Fruit fly (Drosophila melanogaster) whole organism, embryonic: ENCODE data around the gene CG31174.

Experiments used
- CG10209 ChIP-seq: fragments of 200-800 bp; sonication (Bioruptor generic); optimal IDR thresholded peaks from 3 replicates; lab custom pipeline; 2017; ENCODE audit warnings: missing biosample characterization, mild to moderate bottlenecking, missing genetic modification characterization, missing genetic modification reagents
- CG11093 ChIP-seq: fragments of 200-800 bp; sonication (Bioruptor generic); IDR thresholded peaks from 3 replicates; pipeline ENCODE4 v1.3.6; 2022; ENCODE audit warnings: missing biosample characterization, missing genetic modification characterization
- CG11247 ChIP-seq: fragments of 200-800 bp; sonication (Bioruptor generic); IDR thresholded peaks from 2 replicates; pipeline ENCODE4 v1.3.6; 2022; ENCODE audit warnings: missing biosample characterization, missing genetic modification characterization
- CG12391 ChIP-seq: fragments of 200-800 bp; sonication (Bioruptor generic); optimal IDR thresholded peaks from 3 replicates; lab custom pipeline; 2018; ENCODE audit warnings: missing biosample characterization, mild to moderate bottlenecking, missing genetic modification characterization, moderate library complexity
- CG13775 ChIP-seq: fragments of 200-800 bp; sonication (Bioruptor generic); optimal IDR thresholded peaks from 3 replicates; lab custom pipeline; 2017; ENCODE audit warnings: missing biosample characterization, mild to moderate bottlenecking, missing genetic modification characterization
- CG15514 ChIP-seq: fragments of 200-800 bp; sonication (Bioruptor generic); optimal IDR thresholded peaks from 3 replicates; lab custom pipeline; 2017; ENCODE audit warnings: missing biosample characterization, missing genetic modification characterization, mild to moderate bottlenecking, moderate library complexity, missing genetic modification reagents
- CG15601 ChIP-seq: fragments of 200-800 bp; sonication (Bioruptor generic); optimal IDR thresholded peaks from 3 replicates; lab custom pipeline; 2019; ENCODE audit warnings: missing biosample characterization, mild to moderate bottlenecking, missing genetic modification characterization, moderate library complexity
- CG2889 ChIP-seq: fragments of 200-800 bp; sonication (Bioruptor generic); IDR thresholded peaks from 3 replicates; pipeline ENCODE4 v1.3.6; 2022; ENCODE audit warnings: missing biosample characterization, missing genetic modification characterization
- CG30431 ChIP-seq: fragments of 200-800 bp; sonication (Bioruptor generic); optimal IDR thresholded peaks from 2 replicates; lab custom pipeline; 2017; ENCODE audit warnings: missing biosample characterization, missing genetic modification characterization
- CG31224 ChIP-seq: fragments of 200-800 bp; sonication (Bioruptor generic); IDR thresholded peaks from 2 replicates; pipeline ENCODE4 v1.3.6; 2022; ENCODE audit warnings: missing biosample characterization, missing genetic modification characterization
- CG31365 ChIP-seq: fragments of 200-800 bp; sonication (Bioruptor generic); optimal IDR thresholded peaks from 2 replicates; lab custom pipeline; 2018; ENCODE audit warnings: missing biosample characterization, mild to moderate bottlenecking, missing genetic modification characterization
- CG3163 ChIP-seq: fragments of 200-800 bp; sonication (Bioruptor generic); optimal IDR thresholded peaks from 3 replicates; lab custom pipeline; 2016; ENCODE audit warnings: missing biosample characterization, missing genetic modification characterization
- CG3995 ChIP-seq: fragments of 200-800 bp; sonication (Bioruptor generic); optimal IDR thresholded peaks from 3 replicates; lab custom pipeline; 2016; ENCODE audit warnings: missing biosample characterization, missing genetic modification characterization
- CG4424 ChIP-seq: fragments of 200-800 bp; sonication (Bioruptor generic); optimal IDR thresholded peaks from 3 replicates; lab custom pipeline; 2016; ENCODE audit warnings: missing biosample characterization, missing genetic modification characterization
- CG4730 ChIP-seq: fragments of 200-800 bp; sonication (Bioruptor generic); IDR thresholded peaks from 2 replicates; pipeline ENCODE4 v1.3.6; 2022; ENCODE audit warnings: missing biosample characterization, missing genetic modification characterization
- CG4820 ChIP-seq: fragments of 200-800 bp; sonication (Bioruptor generic); optimal IDR thresholded peaks from 3 replicates; lab custom pipeline; 2016; ENCODE audit warnings: missing biosample characterization, missing genetic modification characterization
- CG4854 ChIP-seq: fragments of 200-800 bp; sonication (Bioruptor generic); optimal IDR thresholded peaks from 2 replicates; lab custom pipeline; 2016; ENCODE audit warnings: missing biosample characterization, missing genetic modification characterization, inconsistent platforms
- CG5953 ChIP-seq: fragments of 200-800 bp; sonication (Bioruptor generic); IDR thresholded peaks from 2 replicates; pipeline ENCODE4 v1.3.6; 2022; ENCODE audit warnings: missing biosample characterization, missing genetic modification characterization
- CG9437 ChIP-seq: fragments of 200-800 bp; sonication (Bioruptor generic); optimal IDR thresholded peaks from 2 replicates; lab custom pipeline; 2018; ENCODE audit warnings: missing biosample characterization, mild to moderate bottlenecking, missing genetic modification characterization
- CG9817 ChIP-seq: fragments of 200-800 bp; sonication (Bioruptor generic); optimal IDR thresholded peaks from 2 replicates; lab custom pipeline; 2018; ENCODE audit warnings: missing biosample characterization, mild to moderate bottlenecking, missing genetic modification characterization, moderate library complexity
- CkIIα-i1 ChIP-seq: fragments of 200-800 bp; sonication (Bioruptor generic); IDR thresholded peaks from 2 replicates; pipeline ENCODE4 v1.3.6; 2022; ENCODE audit warnings: missing biosample characterization, missing genetic modification characterization
- D19B ChIP-seq: fragments of 200-800 bp; sonication (Bioruptor generic); optimal IDR thresholded peaks from 2 replicates; lab custom pipeline; 2017; ENCODE audit warnings: missing biosample characterization, mild to moderate bottlenecking, missing genetic modification characterization
- Dad ChIP-seq: fragments of 200-800 bp; sonication (Bioruptor generic); optimal IDR thresholded peaks from 3 replicates; lab custom pipeline; 2016; ENCODE audit warnings: missing biosample characterization, missing genetic modification characterization
- H2.0 ChIP-seq: fragments of 200-800 bp; sonication (Bioruptor generic); IDR thresholded peaks from 2 replicates; pipeline ENCODE4 v1.3.6; 2022; ENCODE audit warnings: missing biosample characterization, missing genetic modification characterization
- Mes4 ChIP-seq: fragments of 200-800 bp; sonication (Bioruptor generic); optimal IDR thresholded peaks from 2 replicates; lab custom pipeline; 2016; ENCODE audit warnings: missing biosample characterization, missing genetic modification characterization
- Ravus ChIP-seq: fragments of 200-800 bp; sonication (Bioruptor generic); IDR thresholded peaks from 2 replicates; pipeline ENCODE4 v1.3.6; 2022; ENCODE audit warnings: missing biosample characterization, missing genetic modification characterization
- Scr ChIP-seq: fragments of 200-800 bp; sonication (Bioruptor generic); IDR thresholded peaks from 2 replicates; pipeline ENCODE4 v1.3.6; 2022; ENCODE audit warnings: missing biosample characterization, missing genetic modification characterization; ENCODE audit not compliant: partially characterized antibody
- Taf1 ChIP-seq: fragments of 200-800 bp; sonication (Bioruptor generic); IDR thresholded peaks from 2 replicates; pipeline ENCODE4 v1.3.6; 2022; ENCODE audit warnings: missing biosample characterization, missing genetic modification characterization
- ac ChIP-seq: fragments of 200-800 bp; sonication (Bioruptor generic); optimal IDR thresholded peaks from 3 replicates; lab custom pipeline; 2017; ENCODE audit warnings: missing biosample characterization, mild to moderate bottlenecking, missing genetic modification characterization
- amos ChIP-seq: fragments of 200-800 bp; sonication (Bioruptor generic); IDR thresholded peaks from 2 replicates; pipeline ENCODE4 v1.3.6; 2022; ENCODE audit warnings: missing biosample characterization, missing genetic modification characterization; ENCODE audit not compliant: partially characterized antibody
- ase ChIP-seq: fragments of 200-800 bp; sonication (Bioruptor generic); IDR thresholded peaks from 3 replicates; pipeline ENCODE4 v1.3.6; 2022; ENCODE audit warnings: missing biosample characterization, missing genetic modification characterization
- ash1 ChIP-seq: fragments of 200-800 bp; sonication (Bioruptor generic); optimal IDR thresholded peaks from 2 replicates; lab custom pipeline; 2018; ENCODE audit warnings: missing biosample characterization, mild to moderate bottlenecking, missing genetic modification characterization
- az2 ChIP-seq: fragments of 200-800 bp; sonication (Bioruptor generic); optimal IDR thresholded peaks from 3 replicates; lab custom pipeline; 2016; ENCODE audit warnings: missing biosample characterization, missing genetic modification characterization
- bab2 ChIP-seq: fragments of 200-800 bp; sonication (Bioruptor generic); optimal IDR thresholded peaks from 2 replicates; lab custom pipeline; 2016; ENCODE audit warnings: missing biosample characterization, missing genetic modification characterization
- bsh ChIP-seq, 2 experiments: fragments of 200-800 bp; sonication (Bioruptor generic); optimal IDR thresholded peaks; 2 replicates each; lab custom pipeline; 2017 to 2018; ENCODE audit warnings: mild to moderate bottlenecking in 2 of 2, missing biosample characterization in 2 of 2, missing genetic modification characterization in 2 of 2, moderate library complexity in 1 of 2
- chm ChIP-seq: fragments of 200-800 bp; sonication (Bioruptor generic); IDR thresholded peaks from 2 replicates; pipeline ENCODE4 v1.3.6; 2022; ENCODE audit warnings: missing biosample characterization, missing genetic modification characterization
- en ChIP-seq: fragments of 200-800 bp; sonication (Bioruptor generic); optimal IDR thresholded peaks from 2 replicates; lab custom pipeline; 2016; ENCODE audit warnings: missing biosample characterization, missing genetic modification characterization
- grn ChIP-seq: fragments of 200-800 bp; sonication (Bioruptor generic); optimal IDR thresholded peaks from 3 replicates; lab custom pipeline; 2017; ENCODE audit warnings: missing biosample characterization, missing genetic modification characterization
- gro ChIP-seq: fragments of 200-800 bp; sonication (Bioruptor generic); optimal IDR thresholded peaks from 2 replicates; lab custom pipeline; 2016; ENCODE audit warnings: missing biosample characterization, missing genetic modification characterization
- hb ChIP-seq: fragments of 200-800 bp; sonication (Bioruptor generic); IDR thresholded peaks from 3 replicates; pipeline ENCODE4 v1.3.6; 2022; ENCODE audit warnings: missing biosample characterization, missing genetic modification characterization; ENCODE audit not compliant: partially characterized antibody
- jigr1 ChIP-seq: fragments of 200-800 bp; sonication (Bioruptor generic); IDR thresholded peaks from 3 replicates; pipeline ENCODE4 v1.3.6; 2022; ENCODE audit warnings: missing biosample characterization, missing genetic modification characterization
- lbe ChIP-seq: fragments of 200-800 bp; sonication (Bioruptor generic); optimal IDR thresholded peaks from 2 replicates; lab custom pipeline; 2016; ENCODE audit warnings: missing biosample characterization, mild to moderate bottlenecking, missing genetic modification characterization
- rib ChIP-seq: fragments of 200-800 bp; sonication (Bioruptor generic); IDR thresholded peaks from 2 replicates; pipeline ENCODE4 v1.3.6; 2022; ENCODE audit warnings: missing biosample characterization, missing genetic modification characterization
- slbo ChIP-seq: fragments of 200-800 bp; sonication (Bioruptor generic); IDR thresholded peaks from 2 replicates; pipeline ENCODE4 v1.3.6; 2022; ENCODE audit warnings: missing biosample characterization, missing genetic modification characterization
- sob ChIP-seq: fragments of 200-800 bp; sonication (Bioruptor generic); IDR thresholded peaks from 2 replicates; pipeline ENCODE4 v1.3.6; 2022; ENCODE audit warnings: missing biosample characterization, missing genetic modification characterization
- ssp ChIP-seq: fragments of 200-800 bp; sonication (Bioruptor generic); IDR thresholded peaks from 2 replicates; pipeline ENCODE4 v1.3.6; 2022; ENCODE audit warnings: missing biosample characterization, missing genetic modification characterization
- trh ChIP-seq: fragments of 200-800 bp; sonication (Bioruptor generic); optimal IDR thresholded peaks from 2 replicates; lab custom pipeline; 2016; ENCODE audit warnings: missing biosample characterization, missing genetic modification characterization
- unpg ChIP-seq: fragments of 200-800 bp; sonication (Bioruptor generic); optimal IDR thresholded peaks from 3 replicates; lab custom pipeline; 2018; ENCODE audit warnings: missing biosample characterization, mild to moderate bottlenecking, missing genetic modification characterization, moderate library complexity
- vvl ChIP-seq: fragments of 200-800 bp; sonication (Bioruptor generic); IDR thresholded peaks from 2 replicates; pipeline ENCODE4 v1.3.6; 2022; ENCODE audit warnings: missing biosample characterization, missing genetic modification characterization
- zfh1 ChIP-seq: fragments of 200-800 bp; sonication (Bioruptor generic); IDR thresholded peaks from 3 replicates; pipeline ENCODE4 v1.3.6; 2022; ENCODE audit warnings: missing biosample characterization, missing genetic modification characterization

CG31174 gene

DNA sequence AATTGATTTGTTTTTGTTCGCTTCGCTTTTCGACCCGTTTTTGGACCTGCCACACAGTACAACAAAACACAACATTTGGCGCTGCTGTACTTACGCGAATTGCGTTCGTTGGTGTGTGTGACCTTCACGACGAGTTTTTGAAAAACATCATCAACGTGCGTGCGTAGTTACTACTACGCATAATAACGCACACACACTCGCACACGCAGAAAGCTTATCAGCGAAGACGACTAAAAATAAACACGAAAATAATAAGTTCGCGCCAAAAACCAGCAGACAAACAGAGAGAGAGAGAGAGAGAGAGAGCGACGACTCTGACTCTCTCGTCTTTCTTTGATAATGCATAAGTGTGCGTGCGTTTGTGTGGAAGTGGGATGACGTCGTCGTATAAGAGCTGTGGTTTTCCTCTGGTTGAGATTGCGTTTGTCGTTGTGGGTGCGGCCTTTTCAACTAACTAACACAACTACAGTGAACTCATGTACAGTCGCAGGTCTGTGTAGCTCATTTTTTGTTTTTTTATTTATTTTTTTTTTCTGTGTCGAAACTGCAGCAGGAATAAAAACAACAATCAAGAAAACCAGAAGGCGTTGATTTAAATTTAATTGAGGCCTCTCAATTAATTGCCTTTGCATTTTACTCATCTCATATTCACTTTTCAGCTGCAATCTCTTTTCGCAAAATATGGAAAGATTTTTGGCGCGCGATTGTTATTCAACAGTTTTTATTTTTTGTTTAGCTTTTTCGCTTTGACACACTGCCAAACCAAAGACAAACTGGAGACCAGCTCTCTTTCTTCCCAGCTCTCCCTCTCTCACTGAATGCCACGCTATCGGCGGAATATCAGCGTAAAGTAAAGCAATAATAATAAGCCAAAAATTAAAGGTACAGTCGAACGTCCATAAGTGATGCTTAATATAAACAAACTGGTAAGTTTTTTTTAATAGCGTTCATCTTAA is 15.4 kb downstream of the CG31174 start (continued):
- TF ChIP-seq jigr1 (GFP tag; lab: Robert Waterston, UW) (no peak), CG4820 (no peak), CG2889 (GFP tag; lab: Robert Waterston, UW) (no peak), Ravus (GFP tag; lab: Robert Waterston, UW) (no peak), H2.0 (GFP tag; lab: Robert Waterston, UW) (no peak), hb (GFP tag; lab: Robert Waterston, UW) (no peak), CG4730 (GFP tag; lab: Robert Waterston, UW) (no peak), CG15601 (tag; lab: Kevin White, UChicago) (peak; percentile 58), CG10209 (no peak), CG31365 (tag; lab: Kevin White, UChicago) (no peak), en (no peak), Scr (GFP tag; lab: Robert Waterston, UW) (peak; percentile 36; the same call in 1 of the 2 replicates), Mes4 (GFP tag; lab: Kevin White, UChicago) (no peak), chm (GFP tag; lab: Robert Waterston, UW) (peak; percentile 45), CG11093 (no peak), bab2 (GFP tag; lab: Kevin White, UChicago) (no peak), Dad (no peak), CG3995 (GFP tag; lab: Kevin White, UChicago) (no peak), gro (GFP tag; lab: Kevin White, UChicago) (peak; percentile 68), CG31224 (GFP tag; lab: Robert Waterston, UW) (no peak), trh (GFP tag; lab: Kevin White, UChicago) (no peak), CG15514 (GFP tag; lab: Kevin White, UChicago) (no peak), rib (GFP tag; lab: Robert Waterston, UW) (peak; percentile 79; the same call in 1 of the 2 replicates), zfh1 (GFP tag; lab: Robert Waterston, UW) (0 out of 3 replicates have a peak, but pooled peaks have one; percentile 4), CG13775 (GFP tag; lab: Kevin White, UChicago) (peak; percentile 1), Taf1 (GFP tag; lab: Robert Waterston, UW) (no peak), ase (no peak), CkIIα-i1 (GFP tag; lab: Robert Waterston, UW) (no peak), grn (peak; percentile 54), CG30431 (GFP tag; lab: Kevin White, UChicago) (no peak), CG4424 (GFP tag; lab: Kevin White, UChicago) (no peak), D19B (GFP tag; lab: Kevin White, UChicago) (peak; percentile 7), slbo (GFP tag; lab: Robert Waterston, UW) (no peak), lbe (GFP tag; lab: Kevin White, UChicago) (peak; percentile 85), CG12391 (tag; lab: Kevin White, UChicago) (peak; percentile 12), CG11247 (GFP tag; lab: Robert Waterston, UW) (no peak), ac (GFP tag; lab: Kevin White, UChicago) (no peak), CG3163 (peak; percentile 41), CG4854 (GFP tag; lab: Kevin White, UChicago) (no peak), sob (GFP tag; lab: Robert Waterston, UW) (peak; percentile 42; the same call in 1 of the 2 replicates), az2 (peak; percentile 17), amos (GFP tag; lab: Robert Waterston, UW) (no peak), vvl (peak; percentile 55), unpg (GFP tag; lab: Kevin White, UChicago) (no peak), CG9817 (tag; lab: Kevin White, UChicago) (no peak), ssp (GFP tag; lab: Robert Waterston, UW) (no peak), CG9437 (GFP tag; lab: Kevin White, UChicago) (no peak), CG5953 (GFP tag; lab: Robert Waterston, UW) (no peak), bsh (GFP tag; optimal IDR thresholded peaks at IDR 0.05; lab: Kevin White, UChicago) (peak in 1 of 2 experiments; percentile 46), ash1 (GFP tag; lab: Kevin White, UChicago) (peak; percentile 11)
